Fruit fly (Drosophila melanogaster) whole organism: ENCODE measurements around the gene sll.

Experiments
- CG8478 ChIP-seq: fragments of >200 bp; optimal IDR thresholded peaks from 2 replicates; lab custom pipeline; 2018; ENCODE audit warnings: inconsistent platforms
- Dll ChIP-seq: fragments of >200 bp; optimal IDR thresholded peaks from 2 replicates; lab custom pipeline; 2017
- EcR ChIP-seq, 2 experiments: fragments of >200 bp; optimal IDR thresholded peaks; 2 replicates each; lab custom pipeline; 2017; ENCODE audit warnings: missing biosample characterization in 2 of 2, missing genetic modification characterization in 2 of 2, missing genetic modification reagents in 2 of 2
- pan ChIP-seq: fragments of >200 bp; optimal IDR thresholded peaks from 2 replicates; lab custom pipeline; 2017
- psq ChIP-seq: fragments of >200 bp; optimal IDR thresholded peaks from 2 replicates; lab custom pipeline; 2017
- usp ChIP-seq: fragments of >200 bp; optimal IDR thresholded peaks from 2 replicates; lab custom pipeline; 2017; ENCODE audit warnings: missing biosample characterization, missing genetic modification characterization, mixed read lengths

Gene sll

dm6 chr3R:17605872-17606271, at the start of gene sll:
Gene sll, plus strand, starts transcription at chr3R:17606106.
- no peak for TF ChIP-seq usp
- TF ChIP-seq pan (lab: Kevin White, UChicago): no peak

dm6 chr3R:17557487-17557886, 48.4 kb upstream of the sll start:
- TF ChIP-seq Dll (lab: Kevin White, UChicago) (peak; percentile 43), usp (no peak)

DNA sequence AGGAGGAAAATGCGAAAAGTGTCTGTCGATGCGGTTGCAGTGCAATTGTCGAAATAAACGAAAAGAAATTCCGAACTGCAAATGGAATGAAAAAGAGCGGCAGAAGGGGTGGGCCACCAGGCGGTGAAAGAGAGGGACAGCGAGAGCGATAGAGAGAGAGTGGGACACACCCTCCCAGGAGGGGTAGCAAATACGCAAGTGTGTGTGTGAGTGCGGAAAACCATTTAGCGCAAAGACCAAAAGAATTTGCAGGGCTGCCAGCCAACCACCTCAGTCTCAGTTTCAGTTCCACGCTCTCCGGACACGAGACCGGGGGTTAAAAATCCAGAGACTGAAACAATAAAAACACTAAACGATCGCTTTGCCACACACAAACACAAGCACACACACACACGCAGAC, 47.3 kb upstream of the sll start, which contains the start of gene Hmx:
Hmx (plus strand) TSS at position 301 of the 400 bp plus-strand sequence.
- TF ChIP-seq usp: no peak
- TF ChIP-seq CG8478 (lab: Kevin White, UChicago): no peak
- no peak for TF ChIP-seq EcR (GFP tag; optimal IDR thresholded peaks at IDR 0.05; lab: Kevin White, UChicago)
- TF ChIP-seq psq (lab: Kevin White, UChicago): no peak
- TF ChIP-seq Dll (lab: Kevin White, UChicago): no peak
- no peak for TF ChIP-seq pan (lab: Kevin White, UChicago)

DNA sequence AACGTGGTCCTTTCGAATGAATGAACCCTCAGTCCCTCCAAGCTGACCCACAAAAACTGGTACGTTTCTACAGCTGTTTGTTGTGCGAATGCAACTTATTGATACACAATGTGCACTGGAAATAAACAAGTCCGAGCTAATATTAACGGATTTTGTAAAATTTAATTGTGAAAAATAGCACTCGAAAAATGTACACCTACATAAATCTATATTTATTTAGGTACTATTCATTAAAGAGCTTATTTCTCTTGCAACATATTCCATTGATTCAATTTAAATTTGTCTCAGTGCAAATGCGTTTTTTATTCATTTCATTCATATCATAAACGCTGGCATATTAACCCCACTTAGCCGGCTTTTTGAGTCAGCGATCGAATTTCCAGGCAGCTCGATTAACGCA, 44.7 kb upstream of the sll start:
- TF ChIP-seq usp: no peak
- no peak for TF ChIP-seq EcR (GFP tag; optimal IDR thresholded peaks at IDR 0.05; lab: Kevin White, UChicago)
- no peak for TF ChIP-seq Dll (lab: Kevin White, UChicago)
- TF ChIP-seq psq (lab: Kevin White, UChicago): no peak
- TF ChIP-seq pan (lab: Kevin White, UChicago): no peak
- TF ChIP-seq CG8478 (lab: Kevin White, UChicago): no peak

DNA sequence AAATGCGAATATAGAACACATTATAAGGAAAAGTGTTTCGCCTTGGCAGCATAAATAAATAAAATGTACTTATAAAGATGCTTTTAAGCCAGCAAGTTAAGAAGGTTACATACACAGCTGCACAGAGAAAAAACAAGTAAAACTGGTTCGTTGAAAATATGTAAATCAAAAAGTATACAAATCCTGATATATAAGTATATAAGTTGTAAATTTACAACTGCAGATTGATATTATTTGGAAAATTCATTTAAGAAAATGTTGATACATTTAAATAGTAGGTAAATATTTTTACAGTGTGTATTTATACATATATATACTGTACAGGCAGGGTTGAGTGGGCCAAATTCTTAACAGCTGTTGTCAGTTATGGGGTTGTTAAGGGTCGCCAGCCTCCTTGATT, 41.1 kb upstream of the sll start:
- no peak for TF ChIP-seq EcR (GFP tag; optimal IDR thresholded peaks at IDR 0.05; lab: Kevin White, UChicago)
- no peak for TF ChIP-seq psq (lab: Kevin White, UChicago)
- no peak for TF ChIP-seq usp
- no peak for TF ChIP-seq pan (lab: Kevin White, UChicago)
- no peak for TF ChIP-seq Dll (lab: Kevin White, UChicago)
- TF ChIP-seq CG8478 (lab: Kevin White, UChicago): no peak

DNA sequence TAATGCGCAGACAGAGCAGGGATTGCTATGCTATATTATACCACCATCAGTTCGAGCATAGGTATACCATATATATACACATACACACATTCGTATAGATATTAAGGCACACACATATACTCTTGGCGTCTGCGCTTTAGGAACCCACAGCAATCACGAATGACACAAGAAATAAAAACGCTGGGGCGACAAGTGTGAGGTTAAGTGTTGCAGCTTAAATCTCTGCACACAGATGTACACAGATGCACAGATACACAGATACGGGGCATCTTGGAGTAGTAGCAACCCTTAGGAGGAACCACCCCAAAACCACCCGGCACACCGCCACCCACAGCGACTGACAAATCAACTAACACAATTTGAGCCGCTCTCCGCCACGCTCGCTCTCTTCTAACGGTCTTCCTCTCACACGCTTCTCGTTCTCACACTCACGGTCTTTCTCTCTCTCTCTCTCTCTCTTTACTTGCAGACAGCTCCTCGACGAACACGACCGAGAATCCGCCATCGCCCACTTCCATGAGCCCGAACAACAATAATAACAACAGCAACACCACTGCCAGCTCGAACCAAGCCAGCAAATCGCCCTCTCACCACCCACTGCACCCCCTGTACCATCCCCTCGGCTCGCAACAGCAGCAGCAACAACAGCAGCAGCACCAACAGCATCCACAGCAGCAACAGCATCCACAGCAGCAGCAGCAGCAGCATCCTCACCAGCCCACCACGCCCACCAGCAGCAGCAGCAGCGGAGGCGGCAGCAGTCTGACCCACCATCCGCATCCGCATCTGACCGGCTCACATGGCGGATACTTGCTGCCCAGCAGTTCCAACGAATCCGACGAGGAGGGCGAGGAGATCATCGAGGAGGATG, 39.1 kb upstream of the sll start:
- no peak for TF ChIP-seq usp
- TF ChIP-seq Dll (lab: Kevin White, UChicago): no peak
- TF ChIP-seq pan (lab: Kevin White, UChicago): no peak
- TF ChIP-seq EcR (GFP tag; optimal IDR thresholded peaks at IDR 0.05; lab: Kevin White, UChicago): no peak
- TF ChIP-seq psq (lab: Kevin White, UChicago): no peak
- no peak for TF ChIP-seq CG8478 (lab: Kevin White, UChicago)

- TF ChIP-seq usp: no peak
- no peak for TF ChIP-seq pan (lab: Kevin White, UChicago)
- TF ChIP-seq Dll (lab: Kevin White, UChicago): no peak
- no peak for TF ChIP-seq psq (lab: Kevin White, UChicago)
- no peak for TF ChIP-seq CG8478 (lab: Kevin White, UChicago)
- TF ChIP-seq EcR (GFP tag; optimal IDR thresholded peaks at IDR 0.05; lab: Kevin White, UChicago): no peak
Measured at dm6 chr3R:17583658-17584460, 22.0 kb upstream of the sll start.

DNA sequence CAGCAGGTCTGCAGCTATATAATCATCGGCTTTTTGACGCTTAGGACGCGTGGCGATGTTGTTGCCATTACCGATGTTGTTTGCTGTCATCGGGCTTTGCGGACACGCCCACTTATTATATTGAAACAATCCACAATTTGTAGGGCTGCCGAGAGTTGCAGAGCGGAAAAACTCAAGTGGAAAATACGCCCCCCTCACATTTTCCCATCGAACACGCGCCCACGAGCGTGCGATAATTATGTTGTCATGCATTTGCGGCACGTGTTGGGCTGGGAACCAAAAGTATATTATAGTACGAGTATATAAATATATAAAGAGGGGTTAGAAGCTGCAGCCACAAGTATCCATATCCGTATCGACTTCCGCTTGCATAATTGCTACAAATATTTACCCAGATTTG, 17.1 kb upstream of the sll start:
- no peak for TF ChIP-seq Dll (lab: Kevin White, UChicago)
- TF ChIP-seq psq (lab: Kevin White, UChicago): no peak
- no peak for TF ChIP-seq EcR (GFP tag; optimal IDR thresholded peaks at IDR 0.05; lab: Kevin White, UChicago)

DNA sequence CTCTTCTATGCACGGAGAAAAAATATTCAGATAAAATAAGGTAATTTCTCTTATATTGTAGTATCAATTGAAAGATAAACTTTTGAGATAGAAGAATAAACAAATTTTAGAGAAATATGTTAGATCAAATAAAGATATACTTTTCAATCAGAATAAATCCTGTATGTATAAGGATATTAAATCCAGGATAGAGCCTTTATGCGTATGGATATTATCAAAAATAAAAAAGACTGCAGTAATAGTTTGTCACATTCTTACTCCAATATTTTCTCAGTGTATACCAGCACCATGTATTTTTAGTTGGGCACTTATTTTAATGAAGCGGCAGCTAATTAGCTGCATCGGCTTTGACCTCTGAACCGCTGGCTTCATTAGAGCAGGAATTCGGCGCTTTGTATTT, 14.1 kb upstream of the sll start:
- no peak for TF ChIP-seq psq (lab: Kevin White, UChicago)
- no peak for TF ChIP-seq pan (lab: Kevin White, UChicago)
- TF ChIP-seq EcR (GFP tag; optimal IDR thresholded peaks at IDR 0.05; lab: Kevin White, UChicago): no peak
- TF ChIP-seq Dll (lab: Kevin White, UChicago): no peak
- TF ChIP-seq usp: no peak
- TF ChIP-seq CG8478 (lab: Kevin White, UChicago): no peak

- TF ChIP-seq usp (no peak), Dll (lab: Kevin White, UChicago) (no peak), psq (lab: Kevin White, UChicago) (no peak), EcR (GFP tag; optimal IDR thresholded peaks at IDR 0.05; lab: Kevin White, UChicago) (no peak), pan (lab: Kevin White, UChicago) (no peak), CG8478 (lab: Kevin White, UChicago) (no peak)
Measured at dm6 chr3R:17593470-17593869, 12.4 kb upstream of the sll start.

dm6 chr3R:17594086-17594485, 11.8 kb upstream of the sll start, which contains the start of gene Sgs5bis:
Gene Sgs5bis, plus strand, starts transcription at chr3R:17594386.
- no peak for TF ChIP-seq pan (lab: Kevin White, UChicago)
- TF ChIP-seq EcR (GFP tag; optimal IDR thresholded peaks at IDR 0.05; lab: Kevin White, UChicago): no peak
- no peak for TF ChIP-seq Dll (lab: Kevin White, UChicago)
- TF ChIP-seq usp: no peak
- no peak for TF ChIP-seq psq (lab: Kevin White, UChicago)
- TF ChIP-seq CG8478 (lab: Kevin White, UChicago): no peak

DNA sequence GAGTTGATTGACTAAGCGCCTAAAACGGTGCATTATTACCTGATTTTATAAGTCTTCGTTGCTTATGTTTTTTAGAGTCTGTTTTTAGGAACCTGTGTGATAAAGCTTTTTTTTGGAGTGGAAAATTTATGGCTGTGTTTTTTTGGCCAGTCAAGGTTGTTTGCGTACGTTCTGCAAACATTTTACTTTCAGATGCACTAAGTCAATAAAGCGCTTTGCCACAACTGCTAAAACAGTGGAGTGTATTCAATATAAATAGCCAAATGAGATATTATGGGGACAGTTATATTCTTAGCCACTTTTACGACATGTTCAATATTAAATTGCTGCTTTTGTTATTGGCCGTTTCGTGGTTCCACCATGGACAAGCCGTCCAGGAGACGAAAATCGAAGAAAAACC, 10.8 kb upstream of the sll start, which contains the start of gene Sgs5:
Sgs5 (plus strand) TSS at position 279 of the 400 bp plus-strand sequence.
- TF ChIP-seq CG8478 (lab: Kevin White, UChicago): no peak
- no peak for TF ChIP-seq pan (lab: Kevin White, UChicago)
- TF ChIP-seq EcR (GFP tag; optimal IDR thresholded peaks at IDR 0.05; lab: Kevin White, UChicago): no peak
- TF ChIP-seq psq (lab: Kevin White, UChicago): no peak
- no peak for TF ChIP-seq usp
